Fruit fly (Drosophila melanogaster): ENCODE results near the gene lectin-33A.
A peak's percentile ranks its signal among the peaks of the same experiment; 100 is the strongest.

The lectin-33A gene

dm6 chr2L:11041074-11041473 lies 39.2 kb downstream of the lectin-33A start (continued):
- TF ChIP-seq CG10669 (GFP tag; optimal IDR thresholded peaks at IDR 0.05) (no peak), dsx (GFP tag; optimal IDR thresholded peaks at IDR 0.05; ENCODE audit: poor library complexity, severe bottlenecking) (no peak), Hr38 (GFP tag; optimal IDR thresholded peaks at IDR 0.05) (no peak), CG6808 (GFP tag; optimal IDR thresholded peaks at IDR 0.05) (no peak), Blimp-1 (GFP tag; optimal IDR thresholded peaks at IDR 0.05) (no peak), eg (GFP tag; IDR thresholded peaks at IDR 0.05) (no peak), ss (GFP tag; optimal IDR thresholded peaks at IDR 0.05) (no peak), CG3032 (tag; optimal IDR thresholded peaks at IDR 0.05) (no peak), acj6 (GFP tag; optimal IDR thresholded peaks at IDR 0.05) (no peak), Met (GFP tag; optimal IDR thresholded peaks at IDR 0.05) (no peak), CG8119 (GFP tag; IDR thresholded peaks at IDR 0.05) (0 out of 3 replicates have a peak, but pooled peaks have one; percentile 48), Eip75B (GFP tag; optimal IDR thresholded peaks at IDR 0.05) (no peak), Sox15 (GFP tag; optimal IDR thresholded peaks at IDR 0.05) (no peak), CG15336 (GFP tag; IDR thresholded peaks at IDR 0.05) (peak; percentile 52), achi (GFP tag; optimal IDR thresholded peaks at IDR 0.05) (no peak), CG16779 (tag; optimal IDR thresholded peaks at IDR 0.05) (no peak)

- TF ChIP-seq CG31627 (GFP tag; optimal IDR thresholded peaks at IDR 0.05) (no peak), CG32006 (GFP tag; optimal IDR thresholded peaks at IDR 0.05) (peak; percentile 12), CG11902 (GFP tag; optimal IDR thresholded peaks at IDR 0.05) (no peak), CG4318 (GFP tag; optimal IDR thresholded peaks at IDR 0.05) (no peak), OdsH (GFP tag; optimal IDR thresholded peaks at IDR 0.05) (no peak), CG11294 (GFP tag; IDR thresholded peaks at IDR 0.05) (no peak), Sox102F (GFP tag; optimal IDR thresholded peaks at IDR 0.05) (no peak), spab (GFP tag; optimal IDR thresholded peaks at IDR 0.05) (no peak), dac (GFP tag; optimal IDR thresholded peaks at IDR 0.05) (no peak), CG1621 (tag; optimal IDR thresholded peaks at IDR 0.05) (no peak), CG15336 (GFP tag; IDR thresholded peaks at IDR 0.05) (peak; percentile 41), Blimp-1 (GFP tag; optimal IDR thresholded peaks at IDR 0.05) (no peak), CG3919 (GFP tag; optimal IDR thresholded peaks at IDR 0.05) (no peak), CG8119 (GFP tag; IDR thresholded peaks at IDR 0.05) (peak; percentile 43; the same call in 1 of the 3 replicates), CG6808 (GFP tag; optimal IDR thresholded peaks at IDR 0.05) (no peak), Ets21C (GFP tag; optimal IDR thresholded peaks at IDR 0.05) (no peak), cyc (GFP tag; optimal IDR thresholded peaks at IDR 0.05) (no peak), eg (GFP tag; IDR thresholded peaks at IDR 0.05) (peak; percentile 53; the same call in 1 of the 3 replicates), CG6792 (GFP tag; optimal IDR thresholded peaks at IDR 0.05) (no peak), CG6276 (GFP tag; optimal IDR thresholded peaks at IDR 0.05) (peak; percentile 55), dsx (GFP tag; optimal IDR thresholded peaks at IDR 0.05; ENCODE audit: poor library complexity, severe bottlenecking) (no peak), CG16779 (tag; optimal IDR thresholded peaks at IDR 0.05) (no peak), net (GFP tag; optimal IDR thresholded peaks at IDR 0.05) (no peak), CG6854 (GFP tag; optimal IDR thresholded peaks at IDR 0.05) (no peak), lz (GFP tag; optimal IDR thresholded peaks at IDR 0.05) (no peak), Hr39 (GFP tag; optimal IDR thresholded peaks at IDR 0.05) (no peak), svp (GFP tag) (no peak), CG10631 (GFP tag; optimal IDR thresholded peaks at IDR 0.05) (no peak), esn (GFP tag; optimal IDR thresholded peaks at IDR 0.05) (no peak), CG11762 (GFP tag; optimal IDR thresholded peaks at IDR 0.05; ENCODE audit: insufficient read depth) (no peak), Lpt (GFP tag; optimal IDR thresholded peaks at IDR 0.05) (no peak), Eip75B (GFP tag; optimal IDR thresholded peaks at IDR 0.05) (no peak), ss (GFP tag; optimal IDR thresholded peaks at IDR 0.05) (no peak), achi (GFP tag; optimal IDR thresholded peaks at IDR 0.05) (no peak)
Measured at dm6 chr2L:11041785-11042184, 39.9 kb downstream of the lectin-33A start.
